Worm (Caenorhabditis elegans): ENCODE measurements around the gene adbp-1.
A peak's percentile ranks its signal among the peaks of the same experiment; 100 is the strongest.
"Not testable (repeated sequence)": the region's sequence is repeated elsewhere in the genome, so short reads cannot be mapped to it uniquely, and the experiment has no call there.

Gene adbp-1

DNA sequence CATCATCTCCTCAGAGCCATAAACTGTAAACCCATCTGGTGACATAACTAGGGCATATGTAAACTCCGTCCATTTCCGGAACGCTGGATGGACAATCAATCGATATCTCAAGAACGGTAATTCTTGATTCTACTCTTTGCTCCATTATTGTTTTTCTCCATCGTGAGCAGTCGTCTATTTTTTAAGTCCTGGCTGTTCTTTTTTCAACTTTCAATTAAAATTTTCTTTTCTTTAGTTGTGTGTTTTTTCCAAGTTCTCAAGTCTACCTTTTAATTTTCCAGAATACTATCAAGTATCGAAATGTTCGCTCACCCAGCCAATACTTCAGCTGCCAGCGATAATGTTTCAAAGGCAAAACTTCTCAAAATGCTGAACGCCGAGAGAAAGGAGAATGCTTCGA, 10.0 kb upstream of the adbp-1 start, which contains the start of gene C05D12.5:
TSS of gene C05D12.5 (plus strand) at position 301 of the 400 bp plus-strand sequence.
- no peak for TF ChIP-seq nhr-12 (tag; optimal IDR thresholded peaks at IDR 0.05)
- no peak for TF ChIP-seq cnd-1 (tag; optimal IDR thresholded peaks at IDR 0.05)
- no peak for TF ChIP-seq ham-2 (GFP tag; optimal IDR thresholded peaks at IDR 0.05)
- no peak for TF ChIP-seq nhr-2 (tag; optimal IDR thresholded peaks at IDR 0.05)

DNA sequence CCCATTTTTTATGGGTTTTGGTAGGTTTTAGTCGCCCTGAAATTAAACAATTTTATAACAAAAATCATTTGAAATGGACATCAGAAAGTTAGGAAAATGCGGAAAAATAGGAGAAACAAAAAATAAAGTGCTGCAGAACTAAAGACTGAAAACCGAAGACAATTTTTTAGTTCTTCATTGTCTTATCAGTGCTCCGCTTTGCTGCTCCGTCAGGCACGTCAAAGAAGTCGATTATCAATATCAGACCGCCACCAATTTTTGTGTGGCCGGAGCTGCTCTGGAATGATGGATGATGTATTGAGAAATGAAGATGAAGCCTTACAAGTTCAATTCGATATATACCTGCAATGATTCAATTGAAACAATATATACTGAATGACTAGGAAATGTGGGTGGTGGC, 5.5 kb upstream of the adbp-1 start, which contains the start of gene vha-6:
TSS of gene vha-6 (minus strand) at position 36 of the 400 bp plus-strand sequence.
- TF ChIP-seq unc-120 (tag; optimal IDR thresholded peaks at IDR 0.05; ENCODE audit: poor library complexity, severe bottlenecking) (no peak), pha-4 (tag; optimal IDR thresholded peaks at IDR 0.05) (no peak), bed-3 (GFP tag; optimal IDR thresholded peaks at IDR 0.05) (no peak), nhr-76 (tag; optimal IDR thresholded peaks at IDR 0.05) (no peak), zip-8 (tag; optimal IDR thresholded peaks at IDR 0.05) (no peak), elt-3 (tag; optimal IDR thresholded peaks at IDR 0.05) (no peak), cnd-1 (tag; optimal IDR thresholded peaks at IDR 0.05) (no peak)

DNA sequence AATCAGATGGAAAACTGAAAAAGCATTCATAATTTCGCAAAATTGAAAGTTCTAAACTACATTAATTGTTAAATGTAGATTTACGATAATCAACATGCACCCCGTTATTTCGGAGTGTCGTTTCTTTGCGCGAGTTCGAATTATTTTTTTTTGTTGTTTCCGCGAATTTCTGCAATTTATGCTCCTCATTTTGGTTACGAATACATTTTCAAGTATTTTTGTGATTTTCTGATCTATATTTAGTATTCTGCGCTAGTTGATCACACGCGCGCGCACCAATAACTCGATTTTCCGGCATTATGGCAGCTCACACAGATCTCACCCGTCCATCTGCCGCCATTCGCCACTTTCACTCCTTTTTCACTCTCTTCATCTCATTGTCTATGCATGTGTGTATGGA, 3.7 kb upstream of the adbp-1 start, which contains the start of gene VW02B12L.2:
TSS of gene VW02B12L.2 (minus strand) at position 65 of the 400 bp plus-strand sequence.
- no peak for TF ChIP-seq bed-3 (GFP tag; optimal IDR thresholded peaks at IDR 0.05)
- no peak for TF ChIP-seq tbx-8 (GFP tag; optimal IDR thresholded peaks at IDR 0.05)
- no peak for TF ChIP-seq mep-1 (tag; optimal IDR thresholded peaks at IDR 0.05)
- no peak for TF ChIP-seq elt-1 (tag; optimal IDR thresholded peaks at IDR 0.05; ENCODE audit: borderline replicate concordance, insufficient read depth)
- no peak for TF ChIP-seq nhr-2 (tag; optimal IDR thresholded peaks at IDR 0.05)
- TF ChIP-seq ceh-43 (GFP tag; optimal IDR thresholded peaks at IDR 0.05): no peak
- peak; percentile 45 for TF ChIP-seq lin-32 (GFP tag; optimal IDR thresholded peaks at IDR 0.05)
- TF ChIP-seq cnd-1 (tag; optimal IDR thresholded peaks at IDR 0.05): peak; percentile 3
- no peak for TF ChIP-seq hlh-1 (tag; optimal IDR thresholded peaks at IDR 0.05)
- TF ChIP-seq ztf-11 (tag; optimal IDR thresholded peaks at IDR 0.05): no peak
- no peak for TF ChIP-seq zip-8 (tag; optimal IDR thresholded peaks at IDR 0.05)
- no peak for TF ChIP-seq elt-3 (tag; optimal IDR thresholded peaks at IDR 0.05)
- no peak for TF ChIP-seq mls-2 (tag; optimal IDR thresholded peaks at IDR 0.05)
- TF ChIP-seq flh-1 (GFP tag; optimal IDR thresholded peaks at IDR 0.05): no peak
- TF ChIP-seq sptf-1 (tag; optimal IDR thresholded peaks at IDR 0.05): no peak
- peak; percentile 94 for TF ChIP-seq ces-1 (GFP tag; optimal IDR thresholded peaks at IDR 0.05)
- TF ChIP-seq lin-13 (tag; optimal IDR thresholded peaks at IDR 0.05): peak; percentile 5
- no peak for TF ChIP-seq M03D4.4 (tag; optimal IDR thresholded peaks at IDR 0.05)
- TF ChIP-seq nhr-237 (tag; optimal IDR thresholded peaks at IDR 0.05): no peak
- TF ChIP-seq snpc-4 (tag; optimal IDR thresholded peaks at IDR 0.05): no peak
- no peak for TF ChIP-seq nhr-76 (tag; optimal IDR thresholded peaks at IDR 0.05)
- no peak for TF ChIP-seq nhr-12 (tag; optimal IDR thresholded peaks at IDR 0.05)
- no peak for TF ChIP-seq ceh-39 (tag; optimal IDR thresholded peaks at IDR 0.05)
- TF ChIP-seq sem-2 (GFP tag; optimal IDR thresholded peaks at IDR 0.05): no peak
- TF ChIP-seq pha-4 (tag; optimal IDR thresholded peaks at IDR 0.05): no peak
- no peak for TF ChIP-seq mab-5 (tag; optimal IDR thresholded peaks at IDR 0.05)
- TF ChIP-seq lsy-2 (tag; optimal IDR thresholded peaks at IDR 0.05): no peak
- no peak for TF ChIP-seq drap-1 (GFP tag; optimal IDR thresholded peaks at IDR 0.05)
- no peak for TF ChIP-seq ceh-83 (GFP tag; optimal IDR thresholded peaks at IDR 0.05)
- no peak for TF ChIP-seq nhr-28 (tag; optimal IDR thresholded peaks at IDR 0.05)
- no peak for TF ChIP-seq blmp-1 (tag; optimal IDR thresholded peaks at IDR 0.05)
- TF ChIP-seq ham-2 (GFP tag; optimal IDR thresholded peaks at IDR 0.05): peak; percentile 42
- TF ChIP-seq unc-62 (GFP tag; optimal IDR thresholded peaks at IDR 0.05): no peak

DNA sequence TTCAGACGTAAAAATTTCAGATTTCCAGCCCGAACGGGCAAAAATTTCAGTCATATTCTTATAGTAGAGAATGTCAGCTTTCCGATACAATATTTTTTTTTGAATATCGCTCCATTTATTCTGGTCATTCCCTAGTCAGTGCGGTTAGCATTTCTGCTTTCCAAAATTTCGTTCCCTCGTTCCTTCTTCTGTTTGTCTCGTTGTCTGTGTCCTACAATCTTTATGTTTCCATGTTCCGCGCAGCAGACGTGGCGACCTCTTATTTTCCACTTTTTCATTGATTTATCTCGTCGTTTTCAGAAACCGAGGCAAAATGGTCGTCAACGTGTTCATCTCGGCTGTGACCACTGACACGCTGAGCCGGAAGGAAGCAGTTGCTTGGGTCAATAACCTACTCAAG, 1.5 kb upstream of the adbp-1 start, which contains the start of gene ebp-2:
TSS of gene ebp-2 (plus strand) at position 301 of the 400 bp plus-strand sequence.
- not testable (repeated sequence) for TF ChIP-seq pha-4 (tag; optimal IDR thresholded peaks at IDR 0.05); drap-1 (GFP tag; optimal IDR thresholded peaks at IDR 0.05); nhr-12 (tag; optimal IDR thresholded peaks at IDR 0.05)
